Fruit fly (Drosophila melanogaster): ENCODE results near the gene bigmax.

bigmax gene

DNA sequence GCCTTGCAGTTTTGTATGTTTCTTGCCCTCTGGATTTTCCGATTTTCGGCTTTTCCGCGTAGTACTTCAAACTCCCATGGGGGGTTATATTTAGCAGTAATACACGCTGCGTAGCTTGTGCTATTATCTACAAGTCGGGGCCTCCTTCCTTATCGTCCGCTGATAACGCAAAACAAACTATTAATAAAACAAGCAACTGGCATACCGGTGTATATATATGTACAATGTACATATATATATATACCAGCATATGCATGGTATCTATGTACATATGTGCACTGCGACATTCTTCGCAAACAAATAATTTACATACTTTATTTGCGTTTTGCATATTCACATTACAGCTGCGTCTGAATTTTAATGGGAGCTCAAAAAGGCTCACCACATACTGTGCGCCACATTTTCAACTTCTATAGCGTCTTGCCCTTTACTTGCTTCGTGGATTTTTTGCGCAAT, 34.4 kb downstream of the bigmax start:
- no peak for TF ChIP-seq Abd-B (GFP tag; optimal IDR thresholded peaks at IDR 0.05)
- TF ChIP-seq Dif (GFP tag; optimal IDR thresholded peaks at IDR 0.05; ENCODE audit: partially characterized antibody) = no peak
- no peak for TF ChIP-seq Vsx2 (GFP tag; optimal IDR thresholded peaks at IDR 0.05; ENCODE audit: partially characterized antibody)
- TF ChIP-seq CG9705 (GFP tag; optimal IDR thresholded peaks at IDR 0.05) = no peak
- no peak for TF ChIP-seq ey (GFP tag; optimal IDR thresholded peaks at IDR 0.05)
- no peak for TF ChIP-seq Hr83 (GFP tag; optimal IDR thresholded peaks at IDR 0.05; ENCODE audit: poor library complexity, severe bottlenecking)
- no peak for TF ChIP-seq pan (optimal IDR thresholded peaks at IDR 0.05)
- TF ChIP-seq GATAd (GFP tag; optimal IDR thresholded peaks at IDR 0.05) = no peak
- TF ChIP-seq Mio (GFP tag; optimal IDR thresholded peaks at IDR 0.05) = no peak
- no peak for TF ChIP-seq N (GFP tag; optimal IDR thresholded peaks at IDR 0.05)
- TF ChIP-seq br (GFP tag; optimal IDR thresholded peaks at IDR 0.05) = no peak
- no peak for TF ChIP-seq Hnf4 (GFP tag; optimal IDR thresholded peaks at IDR 0.05)

DNA sequence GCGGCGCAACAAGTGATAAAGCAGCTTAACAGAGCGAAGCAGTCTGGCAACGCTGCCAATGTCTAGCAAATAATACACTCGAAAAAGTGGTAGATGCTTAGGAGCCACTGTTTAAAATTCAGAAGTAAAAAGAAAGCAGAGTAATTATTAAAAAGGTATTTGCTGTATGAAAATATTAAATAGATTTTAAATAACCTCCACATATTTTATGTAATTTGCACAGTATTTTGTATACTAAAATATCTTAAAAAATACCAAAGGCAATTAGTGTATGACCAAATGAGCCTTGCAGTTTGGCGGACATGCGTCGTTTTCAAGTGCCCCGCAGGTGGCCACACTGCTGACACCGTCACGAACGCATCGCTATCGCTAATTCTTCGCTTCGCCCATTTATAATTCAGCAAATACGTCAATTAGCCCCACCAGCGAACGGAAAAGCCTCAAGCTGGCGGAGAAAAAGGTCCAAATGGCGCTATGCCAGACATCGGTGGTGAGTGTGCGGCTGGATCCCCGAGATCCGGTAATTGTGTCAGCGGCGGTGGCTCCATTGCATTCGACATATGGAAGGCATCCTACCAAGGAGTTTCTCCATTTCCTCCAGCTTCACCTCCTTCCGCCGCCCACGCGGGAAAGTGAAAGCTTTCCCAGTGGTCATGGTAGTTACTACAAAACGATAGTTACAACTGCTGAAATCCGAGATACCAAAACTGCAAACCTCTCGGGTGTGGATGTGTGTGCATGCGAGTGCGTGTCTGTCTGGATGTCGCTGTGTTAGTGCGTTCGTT, 35.0 kb downstream of the bigmax start, which contains the start of gene pll:
TSS of gene pll (minus strand) at position 47 of the 785 bp plus-strand sequence.
- TF ChIP-seq pan (optimal IDR thresholded peaks at IDR 0.05) (no peak), OdsH (GFP tag; optimal IDR thresholded peaks at IDR 0.05) (peak; percentile 74), Mio (GFP tag; optimal IDR thresholded peaks at IDR 0.05) (peak; percentile 49), Vsx2 (GFP tag; optimal IDR thresholded peaks at IDR 0.05; ENCODE audit: partially characterized antibody) (no peak), Hr78 (GFP tag; optimal IDR thresholded peaks at IDR 0.05) (no peak), br (GFP tag; optimal IDR thresholded peaks at IDR 0.05) (no peak), GATAd (GFP tag; optimal IDR thresholded peaks at IDR 0.05) (peak; percentile 60), CG32264 (GFP tag; optimal IDR thresholded peaks at IDR 0.05) (peak; percentile 50), HLH106 (tag; optimal IDR thresholded peaks at IDR 0.05) (peak; percentile 84), sv (GFP tag; optimal IDR thresholded peaks at IDR 0.05) (peak; percentile 85), sage (GFP tag; optimal IDR thresholded peaks at IDR 0.05) (no peak), h (GFP tag; optimal IDR thresholded peaks at IDR 0.05) (peak; percentile 84), brk (GFP tag; optimal IDR thresholded peaks at IDR 0.05) (no peak), tai (GFP tag; optimal IDR thresholded peaks at IDR 0.05) (no peak), lola (GFP tag; optimal IDR thresholded peaks at IDR 0.05) (no peak), Rel (GFP tag; optimal IDR thresholded peaks at IDR 0.05) (no peak), Rel (tag; optimal IDR thresholded peaks at IDR 0.05) (peak; percentile 61), jim (GFP tag; optimal IDR thresholded peaks at IDR 0.05) (no peak), Dfd (GFP tag; optimal IDR thresholded peaks at IDR 0.05) (no peak), CrebA (GFP tag; optimal IDR thresholded peaks at IDR 0.05; ENCODE audit: borderline replicate concordance) (no peak), CG9705 (GFP tag; optimal IDR thresholded peaks at IDR 0.05) (peak; percentile 74), Hnf4 (GFP tag; optimal IDR thresholded peaks at IDR 0.05) (no peak), fru (GFP tag; optimal IDR thresholded peaks at IDR 0.05) (no peak), N (GFP tag; optimal IDR thresholded peaks at IDR 0.05) (no peak), Jra (GFP tag; optimal IDR thresholded peaks at IDR 0.05) (no peak), Dif (GFP tag; optimal IDR thresholded peaks at IDR 0.05; ENCODE audit: partially characterized antibody) (no peak), dmrt93B (GFP tag; optimal IDR thresholded peaks at IDR 0.05) (no peak), woc (GFP tag; optimal IDR thresholded peaks at IDR 0.05) (no peak), dsf (GFP tag; optimal IDR thresholded peaks at IDR 0.05; ENCODE audit: borderline replicate concordance) (no peak), Myc (optimal IDR thresholded peaks at IDR 0.05) (no peak), usp (GFP tag; optimal IDR thresholded peaks at IDR 0.05) (no peak), foxo (GFP tag; optimal IDR thresholded peaks at IDR 0.05) (peak in 1 of 2 experiments; percentile 88), Abd-B (GFP tag; optimal IDR thresholded peaks at IDR 0.05) (no peak), Sp1 (GFP tag; optimal IDR thresholded peaks at IDR 0.05) (peak; percentile 72), ey (GFP tag; optimal IDR thresholded peaks at IDR 0.05) (peak; percentile 82), psq (GFP tag; optimal IDR thresholded peaks at IDR 0.05) (peak; percentile 73), Hr83 (GFP tag; optimal IDR thresholded peaks at IDR 0.05; ENCODE audit: poor library complexity, severe bottlenecking) (peak; percentile 91), rgr (GFP tag; optimal IDR thresholded peaks at IDR 0.05) (peak; percentile 84), dl (GFP tag; optimal IDR thresholded peaks at IDR 0.05; ENCODE audit: insufficient read depth in 1 of 2, partially characterized antibody in 2 of 2) (no peak)
